Worm (Caenorhabditis elegans) whole organism, late embryonic: ENCODE results near the gene srw-90.

Experiments used
- C08G9.2 ChIP-seq: sonication (generic microtip); optimal IDR thresholded peaks from 2 replicates; lab custom pipeline; 2016; ENCODE audit warnings: mild to moderate bottlenecking, missing genetic modification characterization, moderate library complexity, missing compliant biosample characterization
- ahr-1 ChIP-seq: sonication (generic microtip); optimal IDR thresholded peaks from 2 replicates; lab custom pipeline; 2016; ENCODE audit warnings: missing genetic modification characterization, missing compliant biosample characterization
- ceh-22 ChIP-seq: sonication (generic microtip); optimal IDR thresholded peaks from 2 replicates; lab custom pipeline; 2017; ENCODE audit warnings: missing biosample characterization, missing genetic modification characterization
- ceh-34 ChIP-seq: sonication (generic microtip); optimal IDR thresholded peaks from 2 replicates; lab custom pipeline; 2016; ENCODE audit warnings: mild to moderate bottlenecking, missing genetic modification characterization, missing compliant biosample characterization
- fkh-10 ChIP-seq: fragments of 150-350 bp; optimal IDR thresholded peaks from 2 replicates; lab custom pipeline; 2014; ENCODE audit warnings: missing biosample characterization, missing genetic modification reagents, missing genetic modification characterization
- npax-4 ChIP-seq: sonication (generic microtip); optimal IDR thresholded peaks from 2 replicates; lab custom pipeline; 2016; ENCODE audit warnings: missing genetic modification characterization, missing compliant biosample characterization
- odd-2 ChIP-seq: sonication (generic microtip); optimal IDR thresholded peaks from 2 replicates; lab custom pipeline; 2017; ENCODE audit warnings: antibody characterized with exemption, mild to moderate bottlenecking, missing genetic modification characterization, missing compliant biosample characterization

Gene srw-90

ce11 chrV:1752496-1752895, 50.6 kb downstream of the srw-90 start, which contains the start of gene ZK697.1:
Gene ZK697.1 (plus strand): TSS chrV:1752796.
- TF ChIP-seq C08G9.2 (no peak), ceh-34 (tag; lab: Kevin White, UChicago) (no peak), odd-2 (no peak), ahr-1 (tag; lab: Kevin White, UChicago) (no peak), npax-4 (tag; lab: Kevin White, UChicago) (no peak), ceh-22 (tag; lab: Kevin White, UChicago) (no peak), fkh-10 (GFP tag; lab: Kevin White, UChicago) (no peak)
